Fruit fly (Drosophila melanogaster) whole organism, embryonic: ENCODE results near the gene Gr98b.

ENCODE experiments used
- C15 ChIP-seq: fragments of 200-800 bp; sonication (Bioruptor generic); IDR thresholded peaks from 3 replicates; pipeline ENCODE4 v1.3.6; 2022; ENCODE audit warnings: missing biosample characterization, missing genetic modification characterization
- CG10462 ChIP-seq: fragments of 200-800 bp; sonication (Bioruptor generic); optimal IDR thresholded peaks from 2 replicates; lab custom pipeline; 2016; ENCODE audit warnings: missing biosample characterization, missing genetic modification characterization
- CG12769 ChIP-seq: fragments of 200-800 bp; sonication (Bioruptor generic); optimal IDR thresholded peaks from 2 replicates; lab custom pipeline; 2019; ENCODE audit warnings: missing biosample characterization, mild to moderate bottlenecking, missing genetic modification characterization, moderate library complexity
- CG13287 ChIP-seq: fragments of 200-800 bp; sonication (Bioruptor generic); IDR thresholded peaks from 2 replicates; pipeline ENCODE4 v1.3.6; 2022; ENCODE audit warnings: missing biosample characterization, missing genetic modification characterization; ENCODE audit not compliant: partially characterized antibody
- CG13424 ChIP-seq: fragments of 200-800 bp; sonication (Bioruptor generic); optimal IDR thresholded peaks from 2 replicates; lab custom pipeline; 2019; ENCODE audit warnings: missing biosample characterization, mild to moderate bottlenecking, missing genetic modification characterization, moderate library complexity
- CG14014 ChIP-seq: fragments of 200-800 bp; sonication (Bioruptor generic); IDR thresholded peaks from 2 replicates; pipeline ENCODE4 v1.3.6; 2022; ENCODE audit warnings: missing biosample characterization, missing genetic modification characterization
- CG16779 ChIP-seq: fragments of 200-800 bp; sonication (Bioruptor generic); IDR thresholded peaks from 2 replicates; pipeline ENCODE4 v1.3.6; 2022; ENCODE audit warnings: missing biosample characterization, missing genetic modification characterization
- CG16813 ChIP-seq: fragments of 200-800 bp; sonication (Bioruptor generic); IDR thresholded peaks from 3 replicates; pipeline ENCODE4 v1.3.6; 2022; ENCODE audit warnings: missing biosample characterization, missing genetic modification characterization; ENCODE audit not compliant: partially characterized antibody
- CG18262 ChIP-seq: fragments of 200-800 bp; optimal IDR thresholded peaks from 3 replicates; lab custom pipeline; 2019; ENCODE audit warnings: missing biosample characterization, mild to moderate bottlenecking, missing genetic modification characterization, moderate library complexity
- CG2678 ChIP-seq: fragments of 200-800 bp; sonication (Bioruptor generic); optimal IDR thresholded peaks from 3 replicates; lab custom pipeline; 2019; ENCODE audit warnings: missing biosample characterization, mild to moderate bottlenecking, missing genetic modification characterization, moderate library complexity
- CG2889 ChIP-seq: fragments of 200-800 bp; sonication (Bioruptor generic); IDR thresholded peaks from 3 replicates; pipeline ENCODE4 v1.3.6; 2022; ENCODE audit warnings: missing biosample characterization, missing genetic modification characterization
- CG34224 ChIP-seq: fragments of 200-800 bp; sonication (Bioruptor generic); IDR thresholded peaks from 3 replicates; pipeline ENCODE4 v1.3.6; 2022; ENCODE audit warnings: missing biosample characterization, missing genetic modification characterization; ENCODE audit not compliant: partially characterized antibody
- CG34422 ChIP-seq: fragments of 200-800 bp; sonication (Bioruptor generic); IDR thresholded peaks from 3 replicates; pipeline ENCODE4 v1.3.6; 2022; ENCODE audit warnings: missing biosample characterization, missing genetic modification characterization
- CG42726 ChIP-seq: fragments of 200-800 bp; sonication (Bioruptor generic); IDR thresholded peaks from 2 replicates; pipeline ENCODE4 v1.3.6; 2022; ENCODE audit warnings: missing biosample characterization, missing genetic modification characterization; ENCODE audit not compliant: partially characterized antibody
- CG4282 ChIP-seq: fragments of 200-800 bp; sonication (Bioruptor generic); optimal IDR thresholded peaks from 2 replicates; lab custom pipeline; 2016; ENCODE audit warnings: missing biosample characterization, missing genetic modification characterization
- CG6272 ChIP-seq: fragments of 200-800 bp; sonication (Bioruptor generic); IDR thresholded peaks from 2 replicates; pipeline ENCODE4 v1.3.6; 2022; ENCODE audit warnings: missing biosample characterization, missing genetic modification characterization
- CG8089 ChIP-seq: fragments of 200-800 bp; sonication (Bioruptor generic); optimal IDR thresholded peaks from 3 replicates; lab custom pipeline; 2016; ENCODE audit warnings: missing biosample characterization, missing genetic modification characterization
- CG8765 ChIP-seq: fragments of 200-800 bp; sonication (Bioruptor generic); IDR thresholded peaks from 2 replicates; pipeline ENCODE4 v1.3.6; 2022; ENCODE audit warnings: missing biosample characterization, missing genetic modification characterization
- CG9437 ChIP-seq: fragments of 200-800 bp; sonication (Bioruptor generic); optimal IDR thresholded peaks from 2 replicates; lab custom pipeline; 2018; ENCODE audit warnings: missing biosample characterization, mild to moderate bottlenecking, missing genetic modification characterization
- CG9727 ChIP-seq: fragments of 200-800 bp; sonication (Bioruptor generic); optimal IDR thresholded peaks from 3 replicates; lab custom pipeline; 2017; ENCODE audit warnings: missing biosample characterization, mild to moderate bottlenecking, missing genetic modification characterization
- CG9797 ChIP-seq: fragments of 200-800 bp; sonication (Bioruptor generic); optimal IDR thresholded peaks from 3 replicates; lab custom pipeline; 2018; ENCODE audit warnings: missing biosample characterization, mild to moderate bottlenecking, missing genetic modification characterization
- Chrac-16 ChIP-seq: fragments of 200-800 bp; sonication (Bioruptor generic); optimal IDR thresholded peaks from 3 replicates; lab custom pipeline; 2016; ENCODE audit warnings: missing biosample characterization, missing genetic modification characterization
- Dip3 ChIP-seq: fragments of 200-800 bp; sonication (Bioruptor generic); optimal IDR thresholded peaks from 3 replicates; lab custom pipeline; 2016; ENCODE audit warnings: missing biosample characterization, missing genetic modification characterization
- Dll ChIP-seq: fragments of 200-800 bp; sonication (Bioruptor generic); IDR thresholded peaks from 4 replicates; pipeline ENCODE4 v1.3.6; 2022; ENCODE audit warnings: missing biosample characterization, missing genetic modification characterization; ENCODE audit not compliant: partially characterized antibody
- Dref ChIP-seq: fragments of 200-800 bp; sonication (Bioruptor generic); IDR thresholded peaks from 2 replicates; pipeline ENCODE4 v1.3.6; 2022; ENCODE audit warnings: missing biosample characterization, missing genetic modification characterization
- HHEX ChIP-seq: fragments of 200-800 bp; sonication (Bioruptor generic); optimal IDR thresholded peaks from 3 replicates; lab custom pipeline; 2017; ENCODE audit warnings: missing biosample characterization, mild to moderate bottlenecking, missing genetic modification characterization, missing genetic modification reagents
- Jarid2 ChIP-seq: fragments of 200-800 bp; sonication (Bioruptor generic); optimal IDR thresholded peaks from 3 replicates; lab custom pipeline; 2017; ENCODE audit warnings: mild to moderate bottlenecking, missing biosample characterization, missing genetic modification reagents, missing genetic modification characterization
- Kr ChIP-seq: fragments of 200-800 bp; sonication (Bioruptor generic); optimal IDR thresholded peaks from 2 replicates; lab custom pipeline; 2017; ENCODE audit warnings: missing biosample characterization, mild to moderate bottlenecking, missing genetic modification characterization
- Lim3 ChIP-seq: fragments of 200-800 bp; sonication (Bioruptor generic); IDR thresholded peaks from 2 replicates; pipeline ENCODE4 v1.3.6; 2022; ENCODE audit warnings: missing biosample characterization, missing genetic modification characterization
- Nf-YA ChIP-seq: fragments of 200-800 bp; sonication (Bioruptor generic); IDR thresholded peaks from 2 replicates; pipeline ENCODE4 v1.3.6; 2022; ENCODE audit warnings: missing biosample characterization, missing genetic modification characterization
- Rfx ChIP-seq: fragments of 200-800 bp; sonication (Bioruptor generic); IDR thresholded peaks from 2 replicates; pipeline ENCODE4 v1.3.6; 2022; ENCODE audit warnings: missing biosample characterization, missing genetic modification characterization
- Scr ChIP-seq: fragments of 200-800 bp; sonication (Bioruptor generic); IDR thresholded peaks from 2 replicates; pipeline ENCODE4 v1.3.6; 2022; ENCODE audit warnings: missing biosample characterization, missing genetic modification characterization; ENCODE audit not compliant: partially characterized antibody
- abd-A ChIP-seq: fragments of 200-800 bp; sonication (Bioruptor generic); optimal IDR thresholded peaks from 3 replicates; lab custom pipeline; 2019; ENCODE audit warnings: missing biosample characterization, mild to moderate bottlenecking, missing genetic modification characterization, moderate library complexity
- amos ChIP-seq: fragments of 200-800 bp; sonication (Bioruptor generic); IDR thresholded peaks from 2 replicates; pipeline ENCODE4 v1.3.6; 2022; ENCODE audit warnings: missing biosample characterization, missing genetic modification characterization; ENCODE audit not compliant: partially characterized antibody
- en ChIP-seq: fragments of 200-800 bp; sonication (Bioruptor generic); optimal IDR thresholded peaks from 2 replicates; lab custom pipeline; 2016; ENCODE audit warnings: missing biosample characterization, missing genetic modification characterization
- esg ChIP-seq: fragments of 200-800 bp; sonication (Bioruptor generic); conservative IDR thresholded peaks from 2 replicates; pipeline ENCODE4 v1.3.6; 2022; ENCODE audit warnings: missing biosample characterization, missing genetic modification characterization
- hkb ChIP-seq, 2 experiments: fragments of 200-800 bp in 1 of 2; fragments of >200 bp in 1 of 2; sonication (Bioruptor generic) in 1 of 2; IDR thresholded peaks in 1 of 2; optimal IDR thresholded peaks in 1 of 2; 2 replicates each; pipeline versions ENCODE4 v1.3.6 to Lab custom; 2017 to 2022; ENCODE audit warnings: missing biosample characterization in 1 of 2, missing genetic modification characterization in 1 of 2
- ken ChIP-seq: fragments of 200-800 bp; sonication (Bioruptor generic); IDR thresholded peaks from 3 replicates; pipeline ENCODE4 v1.3.6; 2022; ENCODE audit warnings: missing biosample characterization, missing genetic modification characterization
- lola ChIP-seq, 3 experiments: fragments of >200 bp in 2 of 3; fragments of 200-800 bp in 1 of 3; sonication (Bioruptor generic) in 1 of 3; optimal IDR thresholded peaks; 2 replicates each; lab custom pipeline; 2017 to 2019; ENCODE audit warnings: missing biosample characterization in 3 of 3, missing genetic modification characterization in 3 of 3, mild to moderate bottlenecking in 1 of 3, moderate library complexity in 1 of 3
- mirr ChIP-seq: fragments of 200-800 bp; sonication (Bioruptor generic); optimal IDR thresholded peaks from 3 replicates; lab custom pipeline; 2018; ENCODE audit warnings: missing biosample characterization, mild to moderate bottlenecking, missing genetic modification characterization
- pan ChIP-seq, 4 experiments: fragments of >200 bp in 3 of 4; fragments of 200-800 bp in 1 of 4; sonication (Bioruptor generic) in 1 of 4; optimal IDR thresholded peaks in 3 of 4; IDR thresholded peaks in 1 of 4; 2 replicates each; pipeline versions ENCODE4 v1.3.6 to Lab custom; 2017 to 2022; ENCODE audit warnings: missing biosample characterization in 2 of 4, missing genetic modification characterization in 2 of 4, mixed read lengths in 1 of 4
- pros ChIP-seq: fragments of 200-800 bp; sonication (Bioruptor generic); optimal IDR thresholded peaks from 3 replicates; lab custom pipeline; 2019; ENCODE audit warnings: missing biosample characterization, mild to moderate bottlenecking, missing genetic modification characterization, moderate library complexity
- sens ChIP-seq: fragments of 200-800 bp; sonication (Bioruptor generic); peaks from one replicate; lab custom pipeline; 2016; ENCODE audit warnings: missing biosample characterization, missing genetic modification characterization
- sima ChIP-seq: fragments of 200-800 bp; sonication (Bioruptor generic); optimal IDR thresholded peaks from 2 replicates; lab custom pipeline; 2016; ENCODE audit warnings: missing biosample characterization, missing genetic modification characterization
- sna ChIP-seq: fragments of 200-800 bp; sonication (Bioruptor generic); IDR thresholded peaks from 2 replicates; pipeline ENCODE4 v1.3.6; 2022; ENCODE audit warnings: missing biosample characterization, missing genetic modification characterization; ENCODE audit not compliant: partially characterized antibody
- unc-4 ChIP-seq: fragments of 200-800 bp; sonication (Bioruptor generic); IDR thresholded peaks from 2 replicates; pipeline ENCODE4 v1.3.6; 2022; ENCODE audit warnings: missing biosample characterization, missing genetic modification characterization; ENCODE audit not compliant: partially characterized antibody
- vnd ChIP-seq: fragments of 200-800 bp; sonication (Bioruptor generic); IDR thresholded peaks from 3 replicates; pipeline ENCODE4 v1.3.6; 2022; ENCODE audit warnings: missing biosample characterization, missing genetic modification characterization; ENCODE audit not compliant: partially characterized antibody
- vvl ChIP-seq: fragments of 200-800 bp; sonication (Bioruptor generic); IDR thresholded peaks from 2 replicates; pipeline ENCODE4 v1.3.6; 2022; ENCODE audit warnings: missing biosample characterization, missing genetic modification characterization
- wek ChIP-seq: fragments of 200-800 bp; sonication (Bioruptor generic); optimal IDR thresholded peaks from 3 replicates; lab custom pipeline; 2018; ENCODE audit warnings: missing biosample characterization, mild to moderate bottlenecking, missing genetic modification characterization, moderate library complexity

The Gr98b gene

dm6 chr3R:27570692-27571091, 28.4 kb downstream of the Gr98b start:
- no peak for TF ChIP-seq vnd (GFP tag; lab: Robert Waterston, UW)
- no peak for TF ChIP-seq en (GFP tag; lab: Kevin White, UChicago)
- no peak for TF ChIP-seq lola (GFP tag; optimal IDR thresholded peaks at IDR 0.05; lab: Kevin White, UChicago)
- no peak for TF ChIP-seq CG9437 (GFP tag; lab: Kevin White, UChicago)
- no peak for TF ChIP-seq esg (GFP tag; lab: Robert Waterston, UW)
- TF ChIP-seq Dref (GFP tag; lab: Robert Waterston, UW) = peak; percentile 51
- TF ChIP-seq abd-A (tag; lab: Kevin White, UChicago) = no peak
- TF ChIP-seq Rfx = no peak
- peak; percentile 52 for TF ChIP-seq unc-4 (GFP tag; lab: Robert Waterston, UW)
- no peak for TF ChIP-seq Jarid2 (GFP tag; lab: Kevin White, UChicago)
- no peak for TF ChIP-seq C15 (GFP tag; lab: Robert Waterston, UW)
- no peak for TF ChIP-seq CG6272
- no peak for TF ChIP-seq Chrac-16 (GFP tag; lab: Kevin White, UChicago)
- TF ChIP-seq amos (GFP tag; lab: Robert Waterston, UW) = peak; percentile 25; the same call in 1 of the 2 replicates
- no peak for TF ChIP-seq CG4282 (GFP tag; lab: Kevin White, UChicago)
- no peak for TF ChIP-seq CG16779 (GFP tag; lab: Robert Waterston, UW)
- TF ChIP-seq Lim3 (GFP tag; lab: Robert Waterston, UW) = no peak
- TF ChIP-seq CG8765 (GFP tag; lab: Robert Waterston, UW) = no peak
- no peak for TF ChIP-seq CG9727 (GFP tag; lab: Kevin White, UChicago)
- peak; percentile 53 for TF ChIP-seq Scr (GFP tag; lab: Robert Waterston, UW)
- peak; percentile 41 for TF ChIP-seq CG12769 (tag; lab: Kevin White, UChicago)
- no peak for TF ChIP-seq CG42726 (GFP tag; lab: Robert Waterston, UW)
- TF ChIP-seq mirr (GFP tag; lab: Kevin White, UChicago) = no peak
- TF ChIP-seq pan (optimal IDR thresholded peaks at IDR 0.05; lab: Kevin White, UChicago) = no peak
- no peak for TF ChIP-seq pan (GFP tag; optimal IDR thresholded peaks at IDR 0.05 in 1 of 2, IDR thresholded peaks at IDR 0.05 in 1 of 2)
- no peak for TF ChIP-seq CG2678 (tag; lab: Kevin White, UChicago)
- TF ChIP-seq wek (GFP tag; lab: Kevin White, UChicago) = no peak
- no peak for TF ChIP-seq hkb (optimal IDR thresholded peaks at IDR 0.05; lab: Kevin White, UChicago)
- no peak for TF ChIP-seq hkb (GFP tag; IDR thresholded peaks at IDR 0.05; lab: Robert Waterston, UW)
- TF ChIP-seq ken (GFP tag; lab: Robert Waterston, UW) = no peak
- no peak for TF ChIP-seq sima (GFP tag; lab: Kevin White, UChicago)
- TF ChIP-seq CG14014 (GFP tag; lab: Robert Waterston, UW) = no peak
- 0 out of 2 replicates have a peak, but pooled peaks have one; percentile 10 for TF ChIP-seq vvl (GFP tag; lab: Robert Waterston, UW)
- 0 out of 3 replicates have a peak, but pooled peaks have one; percentile 12 for TF ChIP-seq CG16813
- TF ChIP-seq Kr (GFP tag; lab: Kevin White, UChicago) = no peak
- TF ChIP-seq CG18262 (tag; lab: Kevin White, UChicago) = no peak
- TF ChIP-seq CG13287 (GFP tag; lab: Robert Waterston, UW) = peak; percentile 65
- TF ChIP-seq CG8089 (GFP tag; lab: Kevin White, UChicago) = no peak
- 0 out of 3 replicates have a peak, but pooled peaks have one; percentile 12 for TF ChIP-seq CG34224 (GFP tag; lab: Robert Waterston, UW)
- TF ChIP-seq CG10462 (GFP tag; lab: Kevin White, UChicago) = no peak
- TF ChIP-seq Nf-YA (GFP tag; lab: Robert Waterston, UW) = no peak
- TF ChIP-seq sna = 0 out of 2 replicates have a peak, but pooled peaks have one; percentile 38
- no peak for TF ChIP-seq CG13424
- TF ChIP-seq Dip3 (GFP tag; lab: Kevin White, UChicago) = no peak
- TF ChIP-seq CG34422 (GFP tag; lab: Robert Waterston, UW) = no peak
- no peak for TF ChIP-seq HHEX
- no peak for TF ChIP-seq pros
- 0 out of 4 replicates have a peak, but pooled peaks have one; percentile 34 for TF ChIP-seq Dll (GFP tag; lab: Robert Waterston, UW)
- no peak for TF ChIP-seq CG2889 (GFP tag; lab: Robert Waterston, UW)
- no peak for TF ChIP-seq CG9797 (GFP tag; lab: Kevin White, UChicago)
- TF ChIP-seq sens (GFP tag; lab: Kevin White, UChicago) = peak; percentile 63
